Worm (Caenorhabditis elegans) whole organism, young adult: ENCODE measurements around the gene T21D12.14.

Experiments used
- K12H6.12 ChIP-seq: fragments of 200-800 bp; sonication (Bioruptor generic); optimal IDR thresholded peaks from 2 replicates; lab custom pipeline; 2018; ENCODE audit warnings: mild to moderate bottlenecking, missing genetic modification characterization, missing compliant biosample characterization
- Y53F4B.3 ChIP-seq: fragments of 200-800 bp; sonication (Bioruptor generic); IDR thresholded peaks from 2 replicates; pipeline ENCODE4 v1.3.6; 2022; ENCODE audit warnings: missing genetic modification reagents, missing genetic modification characterization, missing compliant biosample characterization
- ceh-58 ChIP-seq: fragments of 200-800 bp; sonication (Bioruptor generic); IDR thresholded peaks from 2 replicates; pipeline ENCODE4 v1.3.6; 2022; ENCODE audit warnings: missing genetic modification characterization, missing compliant biosample characterization
- ceh-91 ChIP-seq: fragments of 200-800 bp; sonication (Bioruptor generic); IDR thresholded peaks from 2 replicates; pipeline ENCODE4 v1.3.6; 2022; ENCODE audit warnings: missing genetic modification reagents, missing genetic modification characterization, missing compliant biosample characterization
- chd-7 ChIP-seq: sonication (generic microtip); optimal IDR thresholded peaks from 2 replicates; lab custom pipeline; 2016; ENCODE audit warnings: mild to moderate bottlenecking, missing genetic modification characterization, moderate library complexity, missing compliant biosample characterization
- die-1 ChIP-seq: sonication (generic microtip); optimal IDR thresholded peaks from 2 replicates; lab custom pipeline; 2016; ENCODE audit warnings: missing genotype, mild to moderate bottlenecking, missing genetic modification characterization, missing compliant biosample characterization
- hmg-1.2 ChIP-seq: fragments of 200-800 bp; sonication (Bioruptor generic); IDR thresholded peaks from 2 replicates; pipeline ENCODE4 v1.3.6; 2022; ENCODE audit warnings: missing genetic modification reagents, missing genetic modification characterization, missing compliant biosample characterization
- madf-3 ChIP-seq: fragments of 200-800 bp; sonication (Bioruptor generic); IDR thresholded peaks from 2 replicates; pipeline ENCODE4 v1.3.6; 2022; ENCODE audit warnings: missing genetic modification reagents, missing genetic modification characterization, missing compliant biosample characterization
- nfya-1 ChIP-seq: sonication (generic microtip); optimal IDR thresholded peaks from 2 replicates; lab custom pipeline; 2017; ENCODE audit warnings: antibody characterized with exemption, missing compliant biosample characterization, missing genetic modification characterization, borderline replicate concordance; ENCODE audit not compliant: insufficient read depth
- unc-62 ChIP-seq: fragments of 150-350 bp; optimal IDR thresholded peaks from 2 replicates; lab custom pipeline; 2014; ENCODE audit warnings: missing biosample characterization, missing genetic modification reagents, missing genetic modification characterization
- ztf-22 ChIP-seq: fragments of 200-800 bp; sonication (Bioruptor generic); optimal IDR thresholded peaks from 2 replicates; lab custom pipeline; 2018; ENCODE audit warnings: mild to moderate bottlenecking, missing genetic modification characterization, moderate library complexity, missing compliant biosample characterization
- ztf-25 ChIP-seq: fragments of 200-800 bp; sonication (Bioruptor generic); IDR thresholded peaks from 2 replicates; pipeline ENCODE4 v1.3.6; 2022; ENCODE audit warnings: missing genetic modification reagents, missing genetic modification characterization, missing compliant biosample characterization

DNA sequence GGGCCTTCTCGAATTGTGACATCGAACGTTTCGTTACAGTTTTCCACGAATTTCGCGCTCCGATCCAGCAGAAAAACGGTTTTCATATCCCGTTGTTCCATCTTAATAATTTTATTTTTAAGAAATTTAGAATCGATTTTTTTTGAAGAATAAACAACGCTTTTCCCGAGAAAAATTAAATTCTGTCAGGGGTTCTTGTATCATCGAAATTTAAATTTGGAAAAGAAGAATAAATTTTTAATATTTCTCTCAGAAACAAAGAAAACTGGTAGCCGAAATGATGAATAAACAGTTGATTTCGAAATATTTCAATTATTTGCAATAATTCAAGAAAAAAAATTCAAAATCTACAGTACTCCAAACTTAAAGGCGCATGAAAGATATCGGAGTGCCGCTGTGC lies 50.6 kb downstream of the T21D12.14 start, which contains the start of gene ints-13:
- TF ChIP-seq chd-7 (no peak), K12H6.12 (tag; lab: Kevin White, UChicago) (no peak), die-1 (no peak), ceh-58 (no peak), hmg-1.2 (GFP tag; lab: Robert Waterston, UW) (no peak), ztf-25 (no peak), Y53F4B.3 (no peak), unc-62 (GFP tag; lab: Kevin White, UChicago) (no peak), nfya-1 (tag; lab: Kevin White, UChicago) (no peak), madf-3 (GFP tag; lab: Robert Waterston, UW) (no peak), ceh-91 (GFP tag; lab: Robert Waterston, UW) (no peak), ztf-22 (GFP tag; lab: Kevin White, UChicago) (no peak)
